Fruit fly (Drosophila melanogaster) whole organism, embryonic: ENCODE data around the gene Alg9.
A peak's percentile ranks its signal among the peaks of the same experiment; 100 is the strongest.

Experiments used
- ATbp ChIP-seq: fragments of 200-800 bp; sonication (Bioruptor generic); optimal IDR thresholded peaks from 2 replicates; lab custom pipeline; 2017; ENCODE audit warnings: missing biosample characterization, mild to moderate bottlenecking, missing genetic modification characterization, missing genetic modification reagents
- Bdp1 ChIP-seq: fragments of 200-800 bp; sonication (Bioruptor generic); optimal IDR thresholded peaks from 3 replicates; lab custom pipeline; 2016; ENCODE audit warnings: missing biosample characterization, missing genetic modification characterization
- CG10209 ChIP-seq: fragments of 200-800 bp; sonication (Bioruptor generic); optimal IDR thresholded peaks from 3 replicates; lab custom pipeline; 2017; ENCODE audit warnings: missing biosample characterization, mild to moderate bottlenecking, missing genetic modification characterization, missing genetic modification reagents
- CG10654 ChIP-seq: fragments of 200-800 bp; sonication (Bioruptor generic); optimal IDR thresholded peaks from 2 replicates; lab custom pipeline; 2016; ENCODE audit warnings: missing biosample characterization, missing genetic modification characterization
- CG11093 ChIP-seq: fragments of 200-800 bp; sonication (Bioruptor generic); IDR thresholded peaks from 3 replicates; pipeline ENCODE4 v1.3.6; 2022; ENCODE audit warnings: missing biosample characterization, missing genetic modification characterization
- CG11398 ChIP-seq: fragments of 200-800 bp; sonication (Bioruptor generic); optimal IDR thresholded peaks from 2 replicates; lab custom pipeline; 2016; ENCODE audit warnings: missing biosample characterization, missing genetic modification characterization
- CG1233 ChIP-seq: fragments of 200-800 bp; sonication (Bioruptor generic); optimal IDR thresholded peaks from 4 replicates; lab custom pipeline; 2018; ENCODE audit warnings: missing biosample characterization, mild to moderate bottlenecking, missing genetic modification characterization
- CG15073 ChIP-seq: fragments of 200-800 bp; sonication (Bioruptor generic); optimal IDR thresholded peaks from 2 replicates; lab custom pipeline; 2016; ENCODE audit warnings: missing biosample characterization, missing genetic modification characterization
- CG15269 ChIP-seq: fragments of 200-800 bp; sonication (Bioruptor generic); optimal IDR thresholded peaks from 2 replicates; lab custom pipeline; 2018; ENCODE audit warnings: missing biosample characterization, mild to moderate bottlenecking, missing genetic modification characterization, moderate library complexity
- CG15601 ChIP-seq: fragments of 200-800 bp; sonication (Bioruptor generic); optimal IDR thresholded peaks from 3 replicates; lab custom pipeline; 2019; ENCODE audit warnings: missing biosample characterization, mild to moderate bottlenecking, missing genetic modification characterization, moderate library complexity
- CG15696 ChIP-seq: fragments of 200-800 bp; sonication (Bioruptor generic); optimal IDR thresholded peaks from 2 replicates; lab custom pipeline; 2019; ENCODE audit warnings: missing biosample characterization, mild to moderate bottlenecking, missing genetic modification characterization, moderate library complexity
- CG1647 ChIP-seq: fragments of 200-800 bp; sonication (Bioruptor generic); optimal IDR thresholded peaks from 3 replicates; lab custom pipeline; 2016; ENCODE audit warnings: missing biosample characterization, missing genetic modification characterization
- CG16813 ChIP-seq: fragments of 200-800 bp; sonication (Bioruptor generic); IDR thresholded peaks from 3 replicates; pipeline ENCODE4 v1.3.6; 2022; ENCODE audit warnings: missing biosample characterization, missing genetic modification characterization; ENCODE audit not compliant: partially characterized antibody
- CG17186 ChIP-seq: fragments of 200-800 bp; sonication (Bioruptor generic); optimal IDR thresholded peaks from 3 replicates; lab custom pipeline; 2017; ENCODE audit warnings: missing biosample characterization, missing genetic modification reagents, missing genetic modification characterization
- CG18619 ChIP-seq: fragments of 200-800 bp; sonication (Bioruptor generic); optimal IDR thresholded peaks from 3 replicates; lab custom pipeline; 2017; ENCODE audit warnings: missing biosample characterization, mild to moderate bottlenecking, missing genetic modification characterization
- CG2199 ChIP-seq: fragments of 200-800 bp; sonication (Bioruptor generic); IDR thresholded peaks from 3 replicates; pipeline ENCODE4 v1.3.6; 2022; ENCODE audit warnings: missing biosample characterization, missing genetic modification characterization
- CG32767 ChIP-seq: fragments of 200-800 bp; sonication (Bioruptor generic); IDR thresholded peaks from 2 replicates; pipeline ENCODE4 v1.3.6; 2022; ENCODE audit warnings: missing biosample characterization, missing genetic modification characterization
- CG3407 ChIP-seq: fragments of 200-800 bp; sonication (Bioruptor generic); optimal IDR thresholded peaks from 2 replicates; lab custom pipeline; 2018; ENCODE audit warnings: missing biosample characterization, mild to moderate bottlenecking, missing genetic modification characterization
- CG3838 ChIP-seq: fragments of 200-800 bp; sonication (Bioruptor generic); optimal IDR thresholded peaks from 3 replicates; lab custom pipeline; 2016; ENCODE audit warnings: missing biosample characterization, missing genetic modification characterization
- CG6683 ChIP-seq: fragments of 200-800 bp; sonication (Bioruptor generic); optimal IDR thresholded peaks from 2 replicates; lab custom pipeline; 2017; ENCODE audit warnings: missing biosample characterization, mild to moderate bottlenecking, missing genetic modification characterization, missing genetic modification reagents
- Chrac-16 ChIP-seq: fragments of 200-800 bp; sonication (Bioruptor generic); optimal IDR thresholded peaks from 3 replicates; lab custom pipeline; 2016; ENCODE audit warnings: missing biosample characterization, missing genetic modification characterization
- Elba2 ChIP-seq: fragments of 200-800 bp; sonication (Bioruptor generic); optimal IDR thresholded peaks from 3 replicates; lab custom pipeline; 2016; ENCODE audit warnings: missing biosample characterization, missing genetic modification characterization
- Fer3 ChIP-seq: fragments of 200-800 bp; sonication (Bioruptor generic); optimal IDR thresholded peaks from 2 replicates; lab custom pipeline; 2018; ENCODE audit warnings: missing biosample characterization, mild to moderate bottlenecking, missing genetic modification characterization, moderate library complexity
- Gug ChIP-seq: fragments of 200-800 bp; sonication (Bioruptor generic); IDR thresholded peaks from 4 replicates; pipeline ENCODE4 v1.3.6; 2022; ENCODE audit warnings: missing biosample characterization, missing genetic modification characterization
- HmgD ChIP-seq: fragments of 200-800 bp; sonication (Bioruptor generic); optimal IDR thresholded peaks from 3 replicates; lab custom pipeline; 2016; ENCODE audit warnings: missing biosample characterization, missing genetic modification characterization
- Kr ChIP-seq: fragments of 200-800 bp; sonication (Bioruptor generic); optimal IDR thresholded peaks from 2 replicates; lab custom pipeline; 2017; ENCODE audit warnings: missing biosample characterization, mild to moderate bottlenecking, missing genetic modification characterization
- MTF-1 ChIP-seq: fragments of 200-800 bp; sonication (Bioruptor generic); optimal IDR thresholded peaks from 2 replicates; lab custom pipeline; 2018; ENCODE audit warnings: missing biosample characterization, mild to moderate bottlenecking, missing genetic modification characterization, borderline replicate concordance
- NC2α ChIP-seq: fragments of 200-800 bp; sonication (Bioruptor generic); optimal IDR thresholded peaks from 2 replicates; lab custom pipeline; 2016; ENCODE audit warnings: missing biosample characterization, missing genetic modification characterization
- Oli ChIP-seq: fragments of 200-800 bp; sonication (Bioruptor generic); optimal IDR thresholded peaks from 2 replicates; lab custom pipeline; 2018; ENCODE audit warnings: missing biosample characterization, mild to moderate bottlenecking, missing genetic modification characterization, moderate library complexity
- Sox100B ChIP-seq: fragments of 200-800 bp; sonication (Bioruptor generic); optimal IDR thresholded peaks from 3 replicates; lab custom pipeline; 2018; ENCODE audit warnings: missing biosample characterization, mild to moderate bottlenecking, missing genetic modification characterization
- Xbp1 ChIP-seq: fragments of 200-800 bp; sonication (Bioruptor generic); optimal IDR thresholded peaks from 3 replicates; lab custom pipeline; 2016; ENCODE audit warnings: missing biosample characterization, mild to moderate bottlenecking, missing genetic modification characterization
- aop ChIP-seq: fragments of 200-800 bp; sonication (Bioruptor generic); IDR thresholded peaks from 2 replicates; pipeline ENCODE4 v1.3.6; 2022; ENCODE audit warnings: missing biosample characterization, missing genetic modification characterization
- da ChIP-seq: fragments of 200-800 bp; sonication (Bioruptor generic); optimal IDR thresholded peaks from 2 replicates; lab custom pipeline; 2016; ENCODE audit warnings: missing biosample characterization, missing genetic modification characterization
- disco-r ChIP-seq: fragments of 200-800 bp; sonication (Bioruptor generic); optimal IDR thresholded peaks from 2 replicates; lab custom pipeline; 2016; ENCODE audit warnings: missing biosample characterization, missing genetic modification characterization
- dmrt11E ChIP-seq: fragments of 200-800 bp; sonication (Bioruptor generic); optimal IDR thresholded peaks from 3 replicates; lab custom pipeline; 2018; ENCODE audit warnings: missing biosample characterization, mild to moderate bottlenecking, missing genetic modification characterization, moderate library complexity
- dmrt99B ChIP-seq: fragments of 200-800 bp; sonication (Bioruptor generic); optimal IDR thresholded peaks from 2 replicates; lab custom pipeline; 2018; ENCODE audit warnings: missing biosample characterization, mild to moderate bottlenecking, missing genetic modification characterization, moderate library complexity
- fd3F ChIP-seq: fragments of 200-800 bp; sonication (Bioruptor generic); optimal IDR thresholded peaks from 2 replicates; lab custom pipeline; 2018; ENCODE audit warnings: missing biosample characterization, mild to moderate bottlenecking, missing genetic modification characterization, moderate library complexity
- hbn ChIP-seq: fragments of 200-800 bp; sonication (Bioruptor generic); IDR thresholded peaks from 2 replicates; pipeline ENCODE4 v1.3.6; 2022; ENCODE audit warnings: missing biosample characterization, missing genetic modification characterization; ENCODE audit not compliant: partially characterized antibody
- jigr1 ChIP-seq: fragments of 200-800 bp; sonication (Bioruptor generic); IDR thresholded peaks from 3 replicates; pipeline ENCODE4 v1.3.6; 2022; ENCODE audit warnings: missing biosample characterization, missing genetic modification characterization
- ken ChIP-seq: fragments of 200-800 bp; sonication (Bioruptor generic); IDR thresholded peaks from 3 replicates; pipeline ENCODE4 v1.3.6; 2022; ENCODE audit warnings: missing biosample characterization, missing genetic modification characterization
- nom ChIP-seq: fragments of 200-800 bp; sonication (Bioruptor generic); optimal IDR thresholded peaks from 2 replicates; lab custom pipeline; 2017; ENCODE audit warnings: missing biosample characterization, missing genetic modification characterization, mild to moderate bottlenecking, moderate library complexity, missing genetic modification reagents
- pho ChIP-seq: fragments of 200-800 bp; sonication (Bioruptor generic); optimal IDR thresholded peaks from 2 replicates; lab custom pipeline; 2016; ENCODE audit warnings: missing biosample characterization, missing genetic modification characterization
- pnt ChIP-seq: fragments of 200-800 bp; sonication (Bioruptor generic); optimal IDR thresholded peaks from 3 replicates; lab custom pipeline; 2016; ENCODE audit warnings: missing biosample characterization, missing genetic modification characterization
- row ChIP-seq: fragments of 200-800 bp; sonication (Bioruptor generic); IDR thresholded peaks from 3 replicates; pipeline ENCODE4 v1.3.6; 2022; ENCODE audit warnings: missing biosample characterization, missing genetic modification characterization
- schlank ChIP-seq: fragments of 200-800 bp; sonication (Bioruptor generic); optimal IDR thresholded peaks from 2 replicates; lab custom pipeline; 2018; ENCODE audit warnings: missing biosample characterization, mild to moderate bottlenecking, missing genetic modification characterization
- slou ChIP-seq: fragments of 200-800 bp; sonication (Bioruptor generic); optimal IDR thresholded peaks from 3 replicates; lab custom pipeline; 2016; ENCODE audit warnings: missing biosample characterization, missing genetic modification characterization
- tll ChIP-seq, 2 experiments: fragments of 200-800 bp in 1 of 2; fragments of >200 bp in 1 of 2; sonication (Bioruptor generic) in 1 of 2; optimal IDR thresholded peaks; 2 replicates each; lab custom pipeline; 2017 to 2019; ENCODE audit warnings: missing biosample characterization in 2 of 2, missing genetic modification characterization in 2 of 2, mild to moderate bottlenecking in 1 of 2, moderate library complexity in 1 of 2
- wor ChIP-seq: fragments of 200-800 bp; sonication (Bioruptor generic); IDR thresholded peaks from 2 replicates; pipeline ENCODE4 v1.3.6; 2022; ENCODE audit warnings: missing biosample characterization, missing genetic modification characterization

The Alg9 gene

DNA sequence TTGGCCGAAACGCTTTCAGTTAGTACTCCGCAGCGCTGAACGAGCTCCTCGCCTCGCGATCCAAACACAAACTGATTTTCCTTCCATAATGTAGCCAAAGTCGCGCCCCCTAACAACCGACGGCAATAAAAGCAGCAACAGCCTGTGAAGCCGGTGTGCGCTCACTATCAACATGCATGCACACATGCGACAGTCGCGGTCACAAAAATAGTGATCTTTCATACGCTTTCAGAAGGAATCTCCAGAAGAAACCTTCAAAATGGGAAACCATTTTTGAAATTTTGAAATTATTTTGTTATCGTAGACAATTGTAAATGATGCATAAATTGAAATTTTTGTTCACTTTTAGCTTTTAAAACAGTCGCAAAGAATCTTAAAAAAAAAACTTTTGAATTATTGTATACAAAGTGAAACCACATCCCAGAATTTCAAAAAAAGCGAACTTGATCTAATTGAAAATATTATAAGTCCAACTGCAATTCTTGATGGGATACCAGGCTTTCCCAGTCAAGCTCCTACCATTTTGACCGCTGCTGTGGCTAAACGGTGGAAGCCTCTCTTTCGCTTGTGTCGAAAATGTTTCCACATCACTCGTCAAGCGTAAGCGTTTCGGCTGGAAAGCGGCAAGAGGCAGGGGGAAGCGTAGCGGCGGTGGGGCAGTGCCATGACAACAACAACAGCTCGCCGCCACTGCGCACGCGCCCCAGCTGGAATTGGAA is 11.0 kb downstream of the Alg9 start, which contains the start of gene Cad96Cb (continued):
- TF ChIP-seq CG15269 (tag; lab: Kevin White, UChicago) (peak; percentile 73), tll (GFP tag; optimal IDR thresholded peaks at IDR 0.05; lab: Kevin White, UChicago) (no peak), da (GFP tag; lab: Kevin White, UChicago) (peak; percentile 41), ATbp (GFP tag; lab: Kevin White, UChicago) (peak; percentile 86), Bdp1 (peak; percentile 58), CG15601 (tag; lab: Kevin White, UChicago) (peak; percentile 88), Kr (GFP tag; lab: Kevin White, UChicago) (peak; percentile 9), wor (GFP tag; lab: Robert Waterston, UW) (peak; percentile 66), MTF-1 (no peak), pnt (peak; percentile 74), dmrt11E (tag; lab: Kevin White, UChicago) (peak; percentile 89), CG6683 (GFP tag; lab: Kevin White, UChicago) (no peak), CG18619 (GFP tag; lab: Kevin White, UChicago) (peak; percentile 82), disco-r (GFP tag; lab: Kevin White, UChicago) (peak; percentile 73), row (GFP tag; lab: Robert Waterston, UW) (peak; percentile 66; the same call in 2 of the 3 replicates), HmgD (GFP tag; lab: Kevin White, UChicago) (peak; percentile 28), CG32767 (GFP tag; lab: Robert Waterston, UW) (peak; percentile 77), NC2α (GFP tag; lab: Kevin White, UChicago) (peak; percentile 62), Oli (peak; percentile 90), Sox100B (GFP tag; lab: Kevin White, UChicago) (peak; percentile 96), aop (GFP tag; lab: Robert Waterston, UW) (no peak), CG15073 (GFP tag; lab: Kevin White, UChicago) (peak; percentile 20), Gug (GFP tag; lab: Robert Waterston, UW) (peak; percentile 36; the same call in 2 of the 4 replicates), CG1647 (GFP tag; lab: Kevin White, UChicago) (peak; percentile 32), CG16813 (GFP tag; lab: Robert Waterston, UW) (no peak), fd3F (GFP tag; lab: Kevin White, UChicago) (peak; percentile 24), Xbp1 (GFP tag; lab: Kevin White, UChicago) (peak; percentile 77), Elba2 (GFP tag; lab: Kevin White, UChicago) (no peak), CG10654 (GFP tag; lab: Kevin White, UChicago) (peak; percentile 67), CG1233 (GFP tag; lab: Kevin White, UChicago) (peak; percentile 85), schlank (tag; lab: Kevin White, UChicago) (no peak), slou (GFP tag; lab: Kevin White, UChicago) (peak; percentile 35), CG10209 (GFP tag; lab: Kevin White, UChicago) (peak; percentile 85), hbn (GFP tag; lab: Robert Waterston, UW) (no peak), CG2199 (GFP tag; lab: Robert Waterston, UW) (no peak), CG3407 (GFP tag; lab: Kevin White, UChicago) (peak; percentile 85), jigr1 (GFP tag; lab: Robert Waterston, UW) (0 out of 3 replicates have a peak, but pooled peaks have one; percentile 15), CG3838 (GFP tag; lab: Kevin White, UChicago) (peak; percentile 28), Chrac-16 (GFP tag; lab: Kevin White, UChicago) (peak; percentile 83), Fer3 (tag; lab: Kevin White, UChicago) (peak; percentile 53), CG11398 (GFP tag; lab: Kevin White, UChicago) (peak; percentile 69), CG15696 (tag; lab: Kevin White, UChicago) (peak; percentile 76), ken (GFP tag; lab: Robert Waterston, UW) (peak; percentile 71; the same call in 2 of the 3 replicates), CG17186 (peak; percentile 56), pho (GFP tag; lab: Kevin White, UChicago) (peak; percentile 63), dmrt99B (tag; lab: Kevin White, UChicago) (peak; percentile 93), CG11093 (0 out of 3 replicates have a peak, but pooled peaks have one; percentile 55), nom (GFP tag; lab: Kevin White, UChicago) (peak; percentile 81)
